Fruit fly (Drosophila melanogaster) whole organism, embryonic: ENCODE results near the gene nop5.

Experiments used
- CG17359 ChIP-seq: fragments of 200-800 bp; sonication (Bioruptor generic); optimal IDR thresholded peaks from 3 replicates; lab custom pipeline; 2018; ENCODE audit warnings: missing biosample characterization, mild to moderate bottlenecking, missing genetic modification characterization, moderate library complexity
- CG3847 ChIP-seq: fragments of 200-800 bp; sonication (Bioruptor generic); IDR thresholded peaks from 2 replicates; pipeline ENCODE4 v1.3.6; 2022; ENCODE audit warnings: missing biosample characterization, missing genetic modification characterization
- Mes4 ChIP-seq: fragments of 200-800 bp; sonication (Bioruptor generic); optimal IDR thresholded peaks from 2 replicates; lab custom pipeline; 2016; ENCODE audit warnings: missing biosample characterization, missing genetic modification characterization
- fd3F ChIP-seq: fragments of 200-800 bp; sonication (Bioruptor generic); optimal IDR thresholded peaks from 2 replicates; lab custom pipeline; 2018; ENCODE audit warnings: missing biosample characterization, mild to moderate bottlenecking, missing genetic modification characterization, moderate library complexity
- hkb ChIP-seq, 2 experiments: fragments of 200-800 bp in 1 of 2; fragments of >200 bp in 1 of 2; sonication (Bioruptor generic) in 1 of 2; IDR thresholded peaks in 1 of 2; optimal IDR thresholded peaks in 1 of 2; 2 replicates each; pipeline versions ENCODE4 v1.3.6 to Lab custom; 2017 to 2022; ENCODE audit warnings: missing biosample characterization in 1 of 2, missing genetic modification characterization in 1 of 2

DNA sequence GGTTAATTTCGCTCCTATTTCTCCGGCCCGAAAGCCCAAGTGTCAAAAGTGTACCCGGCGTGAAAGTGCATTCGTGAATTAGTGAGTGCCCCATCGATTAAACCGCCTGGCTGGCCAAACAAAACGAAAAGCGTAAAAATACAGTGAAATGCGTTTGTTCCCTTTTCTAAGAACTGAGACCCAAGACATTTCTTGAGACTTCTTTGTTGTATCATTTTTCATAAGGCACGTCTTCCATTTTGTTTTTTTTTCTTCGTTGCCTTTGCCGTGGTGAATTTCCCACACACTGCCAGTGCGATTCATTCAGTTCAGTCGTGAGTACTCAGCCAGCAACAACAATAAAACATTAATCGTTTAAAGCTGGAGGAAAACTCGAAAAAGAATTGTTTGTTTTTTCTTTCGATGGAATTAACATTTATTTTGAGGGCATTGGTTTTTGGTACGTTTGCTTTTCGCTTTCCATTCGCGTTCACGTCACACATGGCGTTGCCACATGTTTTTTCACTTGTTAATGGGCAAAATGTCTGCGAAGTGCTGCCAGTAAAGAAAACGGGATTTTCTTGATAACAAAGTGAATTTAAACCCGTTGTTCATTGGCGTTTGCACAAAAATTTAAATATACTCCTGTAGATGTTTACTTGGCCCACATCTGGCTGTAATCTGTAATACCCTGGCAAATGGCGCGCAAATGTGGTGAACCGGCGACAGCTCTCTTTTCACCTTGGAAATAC lies 3.0 kb upstream of the nop5 start:
- TF ChIP-seq hkb (optimal IDR thresholded peaks at IDR 0.05; lab: Kevin White, UChicago) (no peak), hkb (GFP tag; IDR thresholded peaks at IDR 0.05; lab: Robert Waterston, UW) (no peak), CG17359 (tag; lab: Kevin White, UChicago) (peak; percentile 14), fd3F (GFP tag; lab: Kevin White, UChicago) (no peak), CG3847 (GFP tag; lab: Robert Waterston, UW) (no peak), Mes4 (GFP tag; lab: Kevin White, UChicago) (no peak)
